Worm (Caenorhabditis elegans): ENCODE measurements around the gene F49C12.1.
"Not testable (repeated sequence)": the region's sequence is repeated elsewhere in the genome, so short reads cannot be mapped to it uniquely, and the experiment has no call there.

Gene F49C12.1

DNA sequence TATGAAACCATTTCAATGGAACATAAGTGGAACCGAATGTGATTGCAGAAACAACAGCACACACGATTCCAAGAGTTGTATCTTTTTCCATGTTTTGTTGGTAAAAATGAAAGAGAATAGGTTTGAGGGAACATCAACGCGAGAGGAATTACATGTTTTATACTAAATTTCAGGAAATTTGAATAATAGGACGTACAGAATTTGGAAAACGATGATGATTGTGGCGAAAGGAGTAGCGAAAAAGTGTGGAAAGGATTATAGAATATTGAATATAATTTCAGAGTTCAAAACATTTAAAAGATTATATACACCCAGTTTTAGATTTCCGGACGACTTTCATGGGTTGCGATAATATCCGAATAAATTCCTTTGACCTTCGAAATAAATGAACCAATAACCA, 12.8 kb upstream of the F49C12.1 start, which contains the start of gene F49C12.6:
Gene F49C12.6 (minus strand): TSS at position 101 of the 400 bp plus-strand sequence.
- TF ChIP-seq T22C8.4 (GFP tag; IDR thresholded peaks at IDR 0.05) (no peak), ztf-29 (GFP tag; IDR thresholded peaks at IDR 0.05) (no peak), flt-1 (GFP tag; IDR thresholded peaks at IDR 0.05) (no peak), klf-2 (GFP tag; conservative IDR thresholded peaks at IDR 0.05) (no peak), ztf-23 (GFP tag; IDR thresholded peaks at IDR 0.05) (no peak), tab-1 (GFP tag; IDR thresholded peaks at IDR 0.05) (no peak), cog-1 (tag; optimal IDR thresholded peaks at IDR 0.05) (no peak), ref-1 (GFP tag; conservative IDR thresholded peaks at IDR 0.05) (no peak), med-1 (GFP tag; optimal IDR thresholded peaks at IDR 0.05; ENCODE audit: insufficient read depth) (no peak)

DNA sequence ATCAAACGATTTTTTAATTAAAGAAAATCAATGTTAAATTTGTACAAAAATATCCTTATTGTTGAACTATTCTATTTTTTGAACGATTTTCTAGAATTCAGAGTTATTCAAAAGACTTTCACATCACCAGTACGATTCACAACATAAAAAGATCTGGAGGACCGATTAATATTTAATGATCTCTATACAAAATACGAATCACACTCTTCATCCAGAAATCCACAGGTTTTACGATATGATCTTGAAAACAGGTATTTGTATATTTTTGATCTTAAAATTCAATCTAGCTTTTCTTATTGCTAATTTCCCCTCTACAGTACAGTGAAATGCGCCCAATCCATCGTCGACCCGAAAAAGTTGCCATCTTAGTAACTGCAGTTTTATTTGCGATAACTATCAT, 8.5 kb upstream of the F49C12.1 start, which contains the start of gene F49C12.5:
Gene F49C12.5 (plus strand): TSS at position 301 of the 400 bp plus-strand sequence.
- TF ChIP-seq ref-1 (GFP tag; conservative IDR thresholded peaks at IDR 0.05) (no peak), cog-1 (tag; optimal IDR thresholded peaks at IDR 0.05) (no peak), ztf-29 (GFP tag; IDR thresholded peaks at IDR 0.05) (no peak), med-1 (GFP tag; optimal IDR thresholded peaks at IDR 0.05; ENCODE audit: insufficient read depth) (no peak), T22C8.4 (GFP tag; IDR thresholded peaks at IDR 0.05) (no peak), tab-1 (GFP tag; IDR thresholded peaks at IDR 0.05) (no peak), flt-1 (GFP tag; IDR thresholded peaks at IDR 0.05) (no peak), ztf-23 (GFP tag; IDR thresholded peaks at IDR 0.05) (no peak), klf-2 (GFP tag; conservative IDR thresholded peaks at IDR 0.05) (no peak)

DNA sequence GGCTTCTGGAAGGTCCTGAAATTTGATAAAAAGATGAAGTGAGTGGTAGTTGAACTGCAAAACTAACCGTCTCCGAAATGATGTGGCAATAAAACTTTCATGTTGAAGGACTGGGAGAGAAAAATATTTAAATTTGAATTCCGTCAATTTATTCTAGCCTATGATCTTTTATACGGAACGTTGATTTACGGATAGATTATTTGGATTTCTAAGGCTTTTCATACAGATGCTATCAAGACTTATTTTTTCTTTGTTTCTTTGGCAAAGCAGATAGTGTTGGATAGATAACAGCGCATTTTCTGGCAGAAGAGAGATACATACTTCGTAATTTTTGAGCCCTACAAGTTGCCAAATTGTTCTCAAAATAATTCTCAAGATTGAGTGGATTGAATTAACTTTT, 7.8 kb upstream of the F49C12.1 start, which contains the start of gene F49C12.4:
Gene F49C12.4 (minus strand): TSS at position 101 of the 400 bp plus-strand sequence.
- TF ChIP-seq flt-1 (GFP tag; IDR thresholded peaks at IDR 0.05) (no peak), klf-2 (GFP tag; conservative IDR thresholded peaks at IDR 0.05) (no peak), tab-1 (GFP tag; IDR thresholded peaks at IDR 0.05) (no peak), ref-1 (GFP tag; conservative IDR thresholded peaks at IDR 0.05) (no peak), ztf-23 (GFP tag; IDR thresholded peaks at IDR 0.05) (no peak), T22C8.4 (GFP tag; IDR thresholded peaks at IDR 0.05) (no peak), ztf-29 (GFP tag; IDR thresholded peaks at IDR 0.05) (no peak), cog-1 (tag; optimal IDR thresholded peaks at IDR 0.05) (no peak), med-1 (GFP tag; optimal IDR thresholded peaks at IDR 0.05; ENCODE audit: insufficient read depth) (no peak)

DNA sequence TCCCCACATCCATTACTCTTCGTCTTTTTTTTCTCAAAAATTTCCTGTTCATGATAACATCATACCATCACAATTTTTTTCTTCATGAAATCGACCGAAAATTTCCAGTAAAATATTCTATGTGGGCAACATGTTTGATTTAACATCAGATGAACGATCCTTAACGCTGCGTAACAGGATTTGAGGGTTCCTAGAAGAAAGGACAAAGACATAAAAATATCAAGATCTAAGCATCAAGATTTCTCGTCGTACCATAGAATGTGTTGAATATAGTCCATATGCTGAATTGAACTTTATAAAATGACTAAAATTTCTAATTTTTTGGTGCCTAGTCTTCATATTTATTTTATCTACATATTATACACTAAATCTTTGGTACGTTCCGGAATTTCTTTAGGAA, 4.0 kb upstream of the F49C12.1 start, which contains the start of gene F49C12.3:
Gene F49C12.3 (plus strand): TSS at position 301 of the 400 bp plus-strand sequence.
- TF ChIP-seq klf-2 (GFP tag; conservative IDR thresholded peaks at IDR 0.05): no peak
- TF ChIP-seq flt-1 (GFP tag; IDR thresholded peaks at IDR 0.05): no peak
- TF ChIP-seq ztf-29 (GFP tag; IDR thresholded peaks at IDR 0.05): no peak
- no peak for TF ChIP-seq tab-1 (GFP tag; IDR thresholded peaks at IDR 0.05)
- no peak for TF ChIP-seq ref-1 (GFP tag; conservative IDR thresholded peaks at IDR 0.05)
- no peak for TF ChIP-seq ztf-23 (GFP tag; IDR thresholded peaks at IDR 0.05)
- TF ChIP-seq cog-1 (tag; optimal IDR thresholded peaks at IDR 0.05): no peak
- TF ChIP-seq med-1 (GFP tag; optimal IDR thresholded peaks at IDR 0.05; ENCODE audit: insufficient read depth): no peak

DNA sequence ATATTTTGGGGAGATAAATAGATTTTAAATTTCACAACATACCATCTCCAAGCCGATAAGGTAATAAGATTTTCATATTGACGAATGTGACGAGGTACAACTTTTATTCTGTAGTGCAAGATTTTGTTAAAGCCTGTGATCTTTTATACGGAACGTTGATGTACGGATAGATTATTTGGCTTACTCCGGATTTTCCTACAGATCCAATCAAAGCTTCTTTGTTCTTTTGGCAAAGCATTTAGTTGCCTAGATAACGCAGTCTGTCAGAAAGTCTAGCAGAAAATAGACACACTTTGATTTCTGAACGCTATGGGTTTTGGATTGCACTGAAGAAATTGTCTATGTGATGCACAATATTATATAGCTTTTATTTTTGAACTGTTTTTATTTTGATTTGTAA, 3.0 kb upstream of the F49C12.1 start, which contains the start of gene F49C12.2:
Gene F49C12.2 (minus strand): TSS at position 101 of the 400 bp plus-strand sequence.
- TF ChIP-seq ztf-23 (GFP tag; IDR thresholded peaks at IDR 0.05) (no peak), ztf-29 (GFP tag; IDR thresholded peaks at IDR 0.05) (no peak), cog-1 (tag; optimal IDR thresholded peaks at IDR 0.05) (no peak), flt-1 (GFP tag; IDR thresholded peaks at IDR 0.05) (no peak), med-1 (GFP tag; optimal IDR thresholded peaks at IDR 0.05; ENCODE audit: insufficient read depth) (no peak), T22C8.4 (GFP tag; IDR thresholded peaks at IDR 0.05) (no peak), ref-1 (GFP tag; conservative IDR thresholded peaks at IDR 0.05) (no peak), tab-1 (GFP tag; IDR thresholded peaks at IDR 0.05) (no peak), klf-2 (GFP tag; conservative IDR thresholded peaks at IDR 0.05) (no peak)

DNA sequence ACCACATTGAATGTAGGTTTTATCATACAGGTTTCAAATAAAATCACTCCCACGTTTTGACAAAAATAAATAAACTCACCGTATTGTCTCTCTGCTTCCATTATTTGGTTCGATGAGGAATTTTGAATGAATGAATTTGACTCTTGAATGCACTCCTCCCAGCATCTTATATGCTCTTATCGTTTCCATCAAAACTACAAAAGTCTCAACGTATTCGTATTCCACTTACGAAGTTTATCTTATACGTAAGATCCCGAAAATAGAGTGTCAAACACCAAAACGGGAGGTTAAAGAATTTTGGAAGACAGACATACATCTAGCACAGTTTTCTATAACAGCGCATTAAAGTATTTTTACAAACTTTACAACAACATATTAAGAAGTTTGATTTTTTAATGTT, 2.3 kb downstream of the F49C12.1 start, which contains the start of gene nhr-264:
Gene nhr-264 (minus strand): TSS at position 101 of the 400 bp plus-strand sequence.
- TF ChIP-seq T22C8.4 (GFP tag; IDR thresholded peaks at IDR 0.05); ztf-29 (GFP tag; IDR thresholded peaks at IDR 0.05); ref-1 (GFP tag; conservative IDR thresholded peaks at IDR 0.05): not testable (repeated sequence)

DNA sequence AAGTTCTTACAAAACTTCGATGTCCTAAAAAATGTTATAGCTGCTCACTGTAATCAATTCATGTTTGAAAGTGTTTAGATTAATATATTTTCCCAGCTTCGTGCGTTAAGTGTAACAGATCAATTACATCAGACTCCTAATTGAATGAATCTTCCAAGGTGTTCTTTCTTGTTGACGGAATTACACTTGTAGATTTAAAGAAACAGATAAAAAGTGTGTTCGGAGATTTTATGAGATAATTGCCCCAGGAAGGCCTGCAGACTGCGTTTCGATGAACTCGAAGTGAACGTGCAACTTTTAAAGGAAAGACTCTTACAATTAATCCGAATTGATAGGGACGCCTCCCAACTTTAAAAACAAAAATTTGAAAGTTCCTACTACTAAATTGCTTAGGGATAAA, 6.5 kb downstream of the F49C12.1 start:
- TF ChIP-seq ref-1 (GFP tag; conservative IDR thresholded peaks at IDR 0.05) (no peak), cog-1 (tag; optimal IDR thresholded peaks at IDR 0.05) (no peak), med-1 (GFP tag; optimal IDR thresholded peaks at IDR 0.05; ENCODE audit: insufficient read depth) (no peak), ztf-29 (GFP tag; IDR thresholded peaks at IDR 0.05) (no peak), klf-2 (GFP tag; conservative IDR thresholded peaks at IDR 0.05) (no peak), T22C8.4 (GFP tag; IDR thresholded peaks at IDR 0.05) (no peak), tab-1 (GFP tag; IDR thresholded peaks at IDR 0.05) (no peak), ztf-23 (GFP tag; IDR thresholded peaks at IDR 0.05) (no peak), flt-1 (GFP tag; IDR thresholded peaks at IDR 0.05) (no peak)

DNA sequence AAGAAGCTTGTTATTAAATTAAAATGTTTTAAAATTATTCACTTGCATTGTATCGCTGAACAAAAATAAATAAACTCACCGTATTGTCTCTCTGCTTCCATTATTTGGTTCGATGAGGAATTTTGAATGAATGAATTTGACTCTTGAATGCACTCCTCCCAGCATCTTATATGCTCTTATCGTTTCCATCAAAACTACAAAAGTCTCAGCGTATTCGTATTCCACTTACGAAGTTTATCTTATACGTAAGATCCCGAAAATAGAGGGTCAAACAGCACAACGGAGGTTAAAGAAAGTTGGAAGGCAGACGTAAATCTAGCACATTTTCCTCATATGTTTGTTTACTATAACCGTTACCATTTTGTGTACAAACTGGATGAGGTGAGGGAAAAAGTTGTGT, 9.8 kb downstream of the F49C12.1 start, which contains the start of gene nhr-267:
Gene nhr-267 (minus strand): TSS at position 101 of the 400 bp plus-strand sequence.
- TF ChIP-seq ztf-23 (GFP tag; IDR thresholded peaks at IDR 0.05); ref-1 (GFP tag; conservative IDR thresholded peaks at IDR 0.05); tab-1 (GFP tag; IDR thresholded peaks at IDR 0.05): not testable (repeated sequence)

DNA sequence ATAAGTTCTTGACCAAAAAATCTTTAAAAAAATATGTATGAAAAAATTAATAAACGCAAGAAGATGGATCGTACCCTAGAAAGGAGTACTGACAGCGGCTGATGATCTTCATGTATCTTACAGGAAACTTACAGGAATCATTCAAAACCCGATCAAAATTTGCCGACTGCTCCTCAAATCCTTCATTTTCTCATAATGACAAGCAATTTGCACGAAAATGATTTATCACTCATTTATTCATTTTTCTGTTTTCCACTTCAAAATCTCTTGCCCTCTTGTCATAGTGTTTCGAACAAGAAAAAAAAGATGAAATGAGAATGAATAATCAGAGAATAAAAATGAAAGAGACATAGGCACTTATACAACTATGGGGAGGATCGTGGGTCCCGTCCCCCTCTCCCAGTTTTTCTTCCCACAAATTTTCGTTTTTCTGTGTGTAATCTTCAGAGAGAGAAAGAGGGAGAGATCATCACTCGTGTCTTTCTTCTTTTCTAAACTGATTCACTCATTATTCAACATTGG, 22.1 kb downstream of the F49C12.1 start, which contains the start of gene nmy-3:
Gene nmy-3 (plus strand): TSS at position 472 of the 522 bp plus-strand sequence.
- TF ChIP-seq T22C8.4 (GFP tag; IDR thresholded peaks at IDR 0.05): no peak
- no peak for TF ChIP-seq ztf-23 (GFP tag; IDR thresholded peaks at IDR 0.05)
- TF ChIP-seq med-1 (GFP tag; optimal IDR thresholded peaks at IDR 0.05; ENCODE audit: insufficient read depth): no peak
- TF ChIP-seq klf-2 (GFP tag; conservative IDR thresholded peaks at IDR 0.05): no peak
- TF ChIP-seq flt-1 (GFP tag; IDR thresholded peaks at IDR 0.05): no peak
- no peak for TF ChIP-seq tab-1 (GFP tag; IDR thresholded peaks at IDR 0.05)
- TF ChIP-seq cog-1 (tag; optimal IDR thresholded peaks at IDR 0.05): no peak
- TF ChIP-seq ztf-29 (GFP tag; IDR thresholded peaks at IDR 0.05): no peak
- no peak for TF ChIP-seq ref-1 (GFP tag; conservative IDR thresholded peaks at IDR 0.05)
